Worm (Caenorhabditis elegans) whole organism, L4 larva: ENCODE results near the gene nhr-102.

ENCODE experiments used
- F26F4.8 ChIP-seq: fragments of 200-800 bp; sonication (Bioruptor generic); conservative IDR thresholded peaks from 2 replicates; pipeline ENCODE4 v1.3.6; 2022; ENCODE audit warnings: missing genetic modification characterization, missing compliant biosample characterization
- T26A8.4 ChIP-seq: fragments of 200-800 bp; sonication (Bioruptor generic); IDR thresholded peaks from 2 replicates; pipeline ENCODE4 v1.3.6; 2022; ENCODE audit warnings: missing genetic modification characterization, missing compliant biosample characterization
- attf-4 ChIP-seq: sonication (generic microtip); optimal IDR thresholded peaks from 3 replicates; lab custom pipeline; 2017; ENCODE audit warnings: missing biosample characterization, missing genetic modification characterization
- ctbp-1 ChIP-seq: fragments of 200-800 bp; sonication (Bioruptor generic); IDR thresholded peaks from 2 replicates; pipeline ENCODE4 v1.3.6; 2022; ENCODE audit warnings: missing genetic modification reagents, missing genetic modification characterization, missing compliant biosample characterization
- egl-27 ChIP-seq: sonication (generic microtip); optimal IDR thresholded peaks from 3 replicates; lab custom pipeline; 2017; ENCODE audit warnings: missing biosample characterization, missing genetic modification reagents, missing genetic modification characterization
- hif-1 ChIP-seq, 2 experiments: sonication (generic microtip); optimal IDR thresholded peaks; 2 replicates each; lab custom pipeline; 2016 to 2017; ENCODE audit warnings: missing compliant biosample characterization in 2 of 2, missing genetic modification characterization in 2 of 2, missing genetic modification reagents in 2 of 2, missing genotype in 2 of 2, mild to moderate bottlenecking in 1 of 2
- jun-1 ChIP-seq: fragments of 150-350 bp; optimal IDR thresholded peaks from 2 replicates; lab custom pipeline; 2014; ENCODE audit warnings: missing biosample characterization, missing genetic modification reagents, missing genetic modification characterization
- lin-38 ChIP-seq: fragments of 200-800 bp; sonication (Bioruptor generic); IDR thresholded peaks from 2 replicates; pipeline ENCODE4 v1.3.6; 2022; ENCODE audit warnings: missing genetic modification reagents, missing genetic modification characterization, missing compliant biosample characterization
- nhr-11 ChIP-seq: fragments of 150-350 bp; optimal IDR thresholded peaks from 2 replicates; lab custom pipeline; 2014; ENCODE audit warnings: missing biosample characterization, missing genetic modification characterization
- nhr-237 ChIP-seq: sonication (generic microtip); optimal IDR thresholded peaks from 2 replicates; lab custom pipeline; 2017; ENCODE audit warnings: missing biosample characterization, missing genetic modification characterization
- unc-39 ChIP-seq: sonication (generic microtip); optimal IDR thresholded peaks from 2 replicates; lab custom pipeline; 2017; ENCODE audit warnings: missing biosample characterization, missing genetic modification characterization

DNA sequence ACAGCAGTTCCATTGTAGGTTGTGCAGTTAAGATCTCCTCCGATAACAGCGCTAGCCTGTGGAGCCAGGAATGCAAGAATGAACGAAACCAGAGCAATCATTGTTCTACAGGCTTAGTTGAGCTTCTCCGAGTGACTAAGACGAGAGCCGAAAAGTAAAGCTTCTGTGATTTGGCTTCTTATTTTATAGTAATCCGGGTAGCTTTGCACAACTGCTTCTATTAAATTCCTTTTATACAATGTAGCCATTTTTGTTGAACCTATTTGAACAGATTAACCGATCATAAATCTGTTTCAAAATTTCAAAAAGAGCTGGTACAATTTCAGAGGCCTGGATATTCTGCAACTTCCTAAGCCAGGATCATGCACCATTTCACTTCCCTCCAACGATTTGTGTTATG is 41.2 kb upstream of the nhr-102 start, which contains the start of gene F35E8.9:
- TF ChIP-seq lin-38 (no peak), unc-39 (no peak), nhr-237 (no peak), jun-1 (tag; lab: Kevin White, UChicago) (no peak), attf-4 (tag; lab: Kevin White, UChicago) (no peak), nhr-11 (tag; lab: Kevin White, UChicago) (no peak), T26A8.4 (GFP tag; lab: Robert Waterston, UW) (no peak), hif-1 (tag; optimal IDR thresholded peaks at IDR 0.05; lab: Kevin White, UChicago) (no peak), F26F4.8 (GFP tag; lab: Robert Waterston, UW) (no peak), ctbp-1 (GFP tag; lab: Robert Waterston, UW) (no peak), egl-27 (tag; lab: Kevin White, UChicago) (no peak)
